Worm (Caenorhabditis elegans) whole organism, L1 larva: ENCODE data around the gene T22D1.17.

Experiments
- ceh-82 ChIP-seq, 3 experiments: fragments of 150-350 bp in 1 of 3; sonication (generic microtip) in 2 of 3; optimal IDR thresholded peaks; 2 replicates each; lab custom pipeline; 2014 to 2017; ENCODE audit warnings: missing biosample characterization in 3 of 3, missing genetic modification characterization in 3 of 3
- egl-27 ChIP-seq, 2 experiments: fragments of 150-350 bp in 1 of 2; sonication (generic microtip); optimal IDR thresholded peaks; 3 replicates each; lab custom pipeline; 2017 to 2018; ENCODE audit warnings: missing biosample characterization in 2 of 2, missing genetic modification characterization in 2 of 2, missing genetic modification reagents in 2 of 2
- elt-2 ChIP-seq: sonication (generic microtip); optimal IDR thresholded peaks from 2 replicates; lab custom pipeline; 2016; ENCODE audit warnings: missing genetic modification characterization, mild to moderate bottlenecking, inconsistent platforms, missing compliant biosample characterization, missing genetic modification reagents
- ets-5 ChIP-seq: fragments of 200-800 bp; sonication (Bioruptor generic); IDR thresholded peaks from 2 replicates; pipeline ENCODE4 v1.3.6; 2022; ENCODE audit warnings: missing genetic modification characterization, missing compliant biosample characterization
- mdl-1 ChIP-seq, 2 experiments: fragments of 150-350 bp; optimal IDR thresholded peaks; 2 replicates each; lab custom pipeline; 2014 to 2017; ENCODE audit warnings: missing biosample characterization in 2 of 2, missing genetic modification characterization in 2 of 2, inconsistent platforms in 1 of 2
- nhr-237 ChIP-seq: fragments of 150-350 bp; optimal IDR thresholded peaks from 2 replicates; lab custom pipeline; 2014; ENCODE audit warnings: missing biosample characterization, missing genetic modification characterization
- nhr-77 ChIP-seq: fragments of 150-350 bp; optimal IDR thresholded peaks from 2 replicates; lab custom pipeline; 2014; ENCODE audit warnings: missing biosample characterization, missing genetic modification characterization
- pag-3 ChIP-seq: sonication (generic microtip); optimal IDR thresholded peaks from 2 replicates; lab custom pipeline; 2017; ENCODE audit warnings: missing genetic modification characterization, mild to moderate bottlenecking, missing compliant biosample characterization, antibody characterized with exemption, borderline replicate concordance; ENCODE audit not compliant: insufficient read depth
- pqm-1 ChIP-seq: sonication (generic microtip); optimal IDR thresholded peaks from 3 replicates; lab custom pipeline; 2017; ENCODE audit warnings: missing biosample characterization, missing genetic modification characterization
- skn-1 ChIP-seq: fragments of 150-350 bp; optimal IDR thresholded peaks from 2 replicates; lab custom pipeline; 2014; ENCODE audit warnings: missing biosample characterization, missing genetic modification characterization
- sox-4 ChIP-seq: sonication (generic microtip); optimal IDR thresholded peaks from 2 replicates; lab custom pipeline; 2016; ENCODE audit warnings: missing genetic modification characterization, missing compliant biosample characterization
- ztf-11 ChIP-seq, 2 experiments: sonication (generic microtip); optimal IDR thresholded peaks; 2 replicates each; lab custom pipeline; 2016 to 2017; ENCODE audit warnings: missing genetic modification characterization in 2 of 2, missing biosample characterization in 1 of 2, missing compliant biosample characterization in 1 of 2

DNA sequence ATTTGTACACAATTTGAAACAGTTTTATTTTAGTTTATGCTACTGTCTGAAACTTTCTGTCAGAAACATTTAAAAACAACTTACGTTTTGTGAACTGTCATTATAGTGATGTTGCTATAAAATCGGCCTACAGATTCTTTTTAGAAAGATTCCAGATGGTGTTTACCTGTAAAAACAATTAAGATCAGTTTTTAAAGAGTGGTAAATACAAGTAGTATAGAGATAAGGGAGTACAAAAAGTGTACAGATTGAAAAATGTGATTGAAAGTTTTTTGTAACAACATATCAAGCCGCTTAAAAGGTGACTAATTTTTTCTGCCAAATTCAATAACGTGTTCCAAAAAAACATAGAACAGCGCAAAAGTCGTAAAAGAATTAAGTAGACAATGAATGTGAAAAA, 31.8 kb downstream of the T22D1.17 start, which contains the start of gene npr-12:
- TF ChIP-seq skn-1 (no peak), pag-3 (tag; lab: Kevin White, UChicago) (no peak), ztf-11 (tag; optimal IDR thresholded peaks at IDR 0.05; lab: Kevin White, UChicago) (no peak), elt-2 (no peak), nhr-237 (tag; lab: Kevin White, UChicago) (no peak), mdl-1 (tag; optimal IDR thresholded peaks at IDR 0.05; lab: Kevin White, UChicago) (no peak), pqm-1 (no peak), nhr-77 (no peak), ceh-82 (tag; optimal IDR thresholded peaks at IDR 0.05; lab: Kevin White, UChicago) (no peak), egl-27 (tag; optimal IDR thresholded peaks at IDR 0.05; lab: Kevin White, UChicago) (no peak), ets-5 (GFP tag; lab: Robert Waterston, UW) (no peak), sox-4 (tag; lab: Kevin White, UChicago) (no peak)
